Worm (Caenorhabditis elegans): ENCODE data around the gene fbxb-49.

DNA sequence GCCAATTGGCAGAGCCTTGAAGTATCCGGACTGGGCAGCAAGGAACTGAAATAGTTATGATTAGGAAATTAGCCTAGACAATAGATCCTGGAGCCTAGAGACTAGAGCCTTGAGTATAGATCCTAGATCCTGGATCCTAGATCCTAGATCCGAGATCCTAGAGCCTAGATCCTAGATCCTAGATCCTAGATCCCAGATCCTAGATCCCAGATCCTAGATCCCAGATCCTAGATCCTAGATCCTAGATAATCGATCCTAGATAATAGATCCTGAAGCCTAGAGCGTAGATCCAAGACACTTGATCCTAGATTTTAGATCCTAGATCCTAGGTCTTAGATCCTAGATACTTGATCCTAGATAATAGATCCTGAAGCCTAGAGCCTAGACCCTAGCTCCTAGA, 36.7 kb downstream of the fbxb-49 start:
- TF ChIP-seq tbx-11 (GFP tag; IDR thresholded peaks at IDR 0.05) (no peak), ama-1 (optimal IDR thresholded peaks at IDR 0.05) (no peak), hmbx-1 (tag; optimal IDR thresholded peaks at IDR 0.05) (no peak), tbx-37 (GFP tag; conservative IDR thresholded peaks at IDR 0.05) (no peak), flt-1 (GFP tag; IDR thresholded peaks at IDR 0.05) (no peak)
